Worm (Caenorhabditis elegans): ENCODE data around the gene F58F9.1.

ce11 chrIV:6206294-6206776, 43.3 kb upstream of the F58F9.1 start, which contains the start of gene C49A9.10:
- TF ChIP-seq hmg-4 (GFP tag; optimal IDR thresholded peaks at IDR 0.05) (no peak), hmbx-1 (tag; optimal IDR thresholded peaks at IDR 0.05) (no peak), ceh-36 (tag; optimal IDR thresholded peaks at IDR 0.05) (no peak), ama-1 (optimal IDR thresholded peaks at IDR 0.05) (no peak), flt-1 (GFP tag; IDR thresholded peaks at IDR 0.05) (peak; percentile 10; the same call in 1 of the 2 replicates), hnd-1 (tag; optimal IDR thresholded peaks at IDR 0.05) (no peak), tbx-37 (GFP tag; conservative IDR thresholded peaks at IDR 0.05) (peak; percentile 90), pes-1 (GFP tag; IDR thresholded peaks at IDR 0.05) (peak; percentile 74; the same call in 1 of the 2 replicates), aly-1 (tag; optimal IDR thresholded peaks at IDR 0.05) (no peak), scrt-1 (GFP tag; IDR thresholded peaks at IDR 0.05) (0 out of 2 replicates have a peak, but pooled peaks have one; percentile 23), F13C5.2 (tag; optimal IDR thresholded peaks at IDR 0.05) (peak; percentile 35), ceh-13 (GFP tag; optimal IDR thresholded peaks at IDR 0.05) (no peak), tra-4 (tag; optimal IDR thresholded peaks at IDR 0.05) (no peak)

Measured in whole organism, early embryonic.